Fruit fly (Drosophila melanogaster): ENCODE data around the gene CG15742.

DNA sequence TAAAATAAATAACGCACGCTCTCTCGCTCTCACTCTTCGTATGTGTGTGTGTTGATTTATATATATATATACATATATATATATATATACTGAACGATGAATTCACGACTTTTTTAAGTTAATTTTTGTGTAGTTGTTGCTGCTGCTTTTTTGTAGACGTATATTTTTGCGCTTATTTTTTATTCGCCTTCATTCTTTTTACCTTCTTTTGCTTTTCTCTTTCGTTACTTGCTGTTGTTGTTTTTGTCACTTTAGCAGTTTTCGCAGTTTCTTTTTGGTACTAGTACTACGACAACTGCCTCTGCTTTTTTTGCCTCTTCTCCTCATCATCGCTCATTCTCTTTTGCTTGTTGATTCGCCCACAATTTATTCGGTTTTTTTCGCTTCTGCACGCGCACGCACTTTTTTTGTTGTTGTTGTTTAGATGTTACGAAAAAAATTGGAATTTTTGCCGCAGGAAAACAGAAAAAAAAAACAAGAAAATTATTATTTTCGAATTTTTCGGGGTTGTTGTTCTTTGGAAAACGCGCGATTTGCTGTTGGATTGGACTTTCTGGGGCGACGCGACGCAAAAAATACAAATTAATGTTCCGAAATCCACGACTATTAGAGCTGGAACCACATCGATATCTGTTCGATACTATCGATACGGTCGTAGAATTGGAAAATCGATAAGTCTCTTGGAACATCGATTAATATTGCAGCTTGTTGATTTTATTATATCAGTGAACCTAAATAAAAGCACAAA lies 26.9 kb upstream of the CG15742 start, which contains the start of the genes HDAC4 and CG15743:
- TF ChIP-seq tai (GFP tag; optimal IDR thresholded peaks at IDR 0.05) (no peak), brk (GFP tag; optimal IDR thresholded peaks at IDR 0.05) (no peak), rgr (GFP tag; optimal IDR thresholded peaks at IDR 0.05) (peak; percentile 18), GATAd (GFP tag; optimal IDR thresholded peaks at IDR 0.05) (no peak), br (GFP tag; optimal IDR thresholded peaks at IDR 0.05) (no peak), pan (optimal IDR thresholded peaks at IDR 0.05) (no peak), usp (GFP tag; optimal IDR thresholded peaks at IDR 0.05) (no peak), psq (GFP tag; optimal IDR thresholded peaks at IDR 0.05) (peak; percentile 90)
